Fruit fly (Drosophila melanogaster) Kc167 (cell line): ENCODE measurements around the gene CG14947.

ENCODE experiments used
- Myc ChIP-seq: fragments of >200 bp; optimal IDR thresholded peaks from 2 replicates; lab custom pipeline; 2017; ENCODE audit warnings: missing external identifiers
- Sin3A ChIP-seq: fragments of >200 bp; optimal IDR thresholded peaks from 2 replicates; lab custom pipeline; 2018; ENCODE audit warnings: missing external identifiers
- h ChIP-seq: fragments of >200 bp; optimal IDR thresholded peaks from 3 replicates; lab custom pipeline; 2018; ENCODE audit warnings: missing external identifiers
- insv ChIP-seq: fragments of >200 bp; optimal IDR thresholded peaks from 3 replicates; lab custom pipeline; 2018; ENCODE audit warnings: missing external identifiers
- psq ChIP-seq: fragments of >200 bp; optimal IDR thresholded peaks from 2 replicates; lab custom pipeline; 2017; ENCODE audit warnings: missing external identifiers
- ttk ChIP-seq: sonication (Bioruptor generic); optimal IDR thresholded peaks from 2 replicates; lab custom pipeline; 2017; ENCODE audit warnings: missing external identifiers

CG14947 gene

dm6 chr2L:12075850-12076249 is at the start of gene CG14947:
Gene CG14947, plus strand, starts transcription at chr2L:12076100.
- TF ChIP-seq Sin3A, result no peak

- TF ChIP-seq h (no peak), psq (lab: Kevin White, UChicago) (no peak), Sin3A (no peak), ttk (lab: Kevin White, UChicago) (no peak), Myc (lab: Kevin White, UChicago) (no peak), insv (lab: Kevin White, UChicago) (no peak)
These were observed 49.2 kb upstream of the CG14947 start for dm6 chr2L:12026458-12027431.

dm6 chr2L:12027435-12027834 is 48.5 kb upstream of the CG14947 start, which contains the start of gene dmGlut:
Gene dmGlut, plus strand, starts transcription at chr2L:12027438.
- TF ChIP-seq psq (lab: Kevin White, UChicago), result no peak
- no peak for TF ChIP-seq h
- no peak for TF ChIP-seq Myc (lab: Kevin White, UChicago)
- TF ChIP-seq Sin3A, result no peak
- TF ChIP-seq insv (lab: Kevin White, UChicago), result no peak
- no peak for TF ChIP-seq ttk (lab: Kevin White, UChicago)

dm6 chr2L:12028102-12028501 is 47.8 kb upstream of the CG14947 start:
- no peak for TF ChIP-seq Myc (lab: Kevin White, UChicago)
- no peak for TF ChIP-seq h
- no peak for TF ChIP-seq insv (lab: Kevin White, UChicago)
- TF ChIP-seq psq (lab: Kevin White, UChicago), result no peak
- no peak for TF ChIP-seq Sin3A
- TF ChIP-seq ttk (lab: Kevin White, UChicago), result no peak

dm6 chr2L:12028808-12029207 is 47.1 kb upstream of the CG14947 start:
- no peak for TF ChIP-seq Sin3A
- TF ChIP-seq psq (lab: Kevin White, UChicago), result no peak
- no peak for TF ChIP-seq ttk (lab: Kevin White, UChicago)
- TF ChIP-seq Myc (lab: Kevin White, UChicago), result no peak

dm6 chr2L:12029594-12030197 is 46.2 kb upstream of the CG14947 start:
- no peak for TF ChIP-seq Myc (lab: Kevin White, UChicago)
- TF ChIP-seq insv (lab: Kevin White, UChicago), result no peak
- TF ChIP-seq Sin3A, result no peak
- no peak for TF ChIP-seq h
- TF ChIP-seq ttk (lab: Kevin White, UChicago), result no peak
- no peak for TF ChIP-seq psq (lab: Kevin White, UChicago)

dm6 chr2L:12030552-12031131 is 45.3 kb upstream of the CG14947 start:
- no peak for TF ChIP-seq Myc (lab: Kevin White, UChicago)
- no peak for TF ChIP-seq Sin3A
- no peak for TF ChIP-seq ttk (lab: Kevin White, UChicago)
- TF ChIP-seq h, result no peak
- no peak for TF ChIP-seq insv (lab: Kevin White, UChicago)
- no peak for TF ChIP-seq psq (lab: Kevin White, UChicago)

dm6 chr2L:12033890-12034289 is 42.0 kb upstream of the CG14947 start, which contains the start of gene CG18788:
Gene CG18788, plus strand, starts transcription at chr2L:12034190.
- TF ChIP-seq ttk (lab: Kevin White, UChicago), result no peak
- TF ChIP-seq Myc (lab: Kevin White, UChicago), result no peak
- TF ChIP-seq h, result no peak
- no peak for TF ChIP-seq insv (lab: Kevin White, UChicago)
- no peak for TF ChIP-seq Sin3A
- no peak for TF ChIP-seq psq (lab: Kevin White, UChicago)

- TF ChIP-seq insv (lab: Kevin White, UChicago) (no peak), psq (lab: Kevin White, UChicago) (no peak), Sin3A (no peak), Myc (lab: Kevin White, UChicago) (no peak), h (no peak), ttk (lab: Kevin White, UChicago) (no peak)
These were observed 37.7 kb upstream of the CG14947 start, which contains the start of gene Tom70 for dm6 chr2L:12038177-12038581. Gene Tom70, minus strand, starts transcription at chr2L:12038511.

- no peak for TF ChIP-seq insv (lab: Kevin White, UChicago)
- TF ChIP-seq h, result no peak
- TF ChIP-seq Myc (lab: Kevin White, UChicago), result no peak
- TF ChIP-seq psq (lab: Kevin White, UChicago), result no peak
- TF ChIP-seq Sin3A, result no peak
- TF ChIP-seq ttk (lab: Kevin White, UChicago), result no peak
These were observed 35.4 kb upstream of the CG14947 start, which contains the start of gene CG6766 for dm6 chr2L:12040510-12040909. Gene CG6766, minus strand, starts transcription at chr2L:12040689.

- TF ChIP-seq h, result no peak
- no peak for TF ChIP-seq ttk (lab: Kevin White, UChicago)
- TF ChIP-seq psq (lab: Kevin White, UChicago), result no peak
- TF ChIP-seq insv (lab: Kevin White, UChicago), result no peak
- no peak for TF ChIP-seq Myc (lab: Kevin White, UChicago)
- TF ChIP-seq Sin3A, result no peak
These were observed 31.1 kb upstream of the CG14947 start, which contains the start of gene CG6785 for dm6 chr2L:12044613-12045350. Gene CG6785, minus strand, starts transcription at chr2L:12045200.
